Worm (Caenorhabditis elegans) whole organism, early embryonic: ENCODE measurements around the gene str-173.

Experiments
- B0310.2 ChIP-seq: sonication (generic microtip); optimal IDR thresholded peaks from 2 replicates; lab custom pipeline; 2016; ENCODE audit warnings: mild to moderate bottlenecking, missing genetic modification characterization, missing compliant biosample characterization
- F13C5.2 ChIP-seq: sonication (generic microtip); optimal IDR thresholded peaks from 2 replicates; lab custom pipeline; 2017; ENCODE audit warnings: mild to moderate bottlenecking, missing genetic modification characterization, inconsistent platforms, missing compliant biosample characterization
- aly-1 ChIP-seq: sonication (generic microtip); optimal IDR thresholded peaks from 2 replicates; lab custom pipeline; 2016; ENCODE audit warnings: missing genetic modification characterization, missing compliant biosample characterization
- ama-1 ChIP-seq: fragments of 150-350 bp; optimal IDR thresholded peaks from 2 replicates; lab custom pipeline; 2014
- ceh-13 ChIP-seq: fragments of 200-800 bp; sonication (Bioruptor generic); optimal IDR thresholded peaks from 2 replicates; lab custom pipeline; 2018; ENCODE audit warnings: mild to moderate bottlenecking, missing genetic modification characterization, missing compliant biosample characterization
- flt-1 ChIP-seq: fragments of 200-800 bp; sonication (Bioruptor generic); IDR thresholded peaks from 2 replicates; pipeline ENCODE4 v1.3.6; 2022; ENCODE audit warnings: missing genetic modification characterization, missing compliant biosample characterization
- hmbx-1 ChIP-seq: sonication (generic microtip); optimal IDR thresholded peaks from 2 replicates; lab custom pipeline; 2016; ENCODE audit warnings: mild to moderate bottlenecking, missing genetic modification characterization, missing compliant biosample characterization
- hmg-4 ChIP-seq: fragments of 200-800 bp; sonication (Bioruptor generic); optimal IDR thresholded peaks from 2 replicates; lab custom pipeline; 2018; ENCODE audit warnings: mild to moderate bottlenecking, missing genetic modification characterization, missing compliant biosample characterization
- hnd-1 ChIP-seq: sonication (generic microtip); optimal IDR thresholded peaks from 2 replicates; lab custom pipeline; 2016; ENCODE audit warnings: missing genetic modification characterization, missing compliant biosample characterization
- pes-1 ChIP-seq: fragments of 200-800 bp; sonication (Bioruptor generic); IDR thresholded peaks from 2 replicates; pipeline ENCODE4 v1.3.6; 2022; ENCODE audit warnings: missing genetic modification reagents, missing genetic modification characterization, missing compliant biosample characterization
- scrt-1 ChIP-seq: fragments of 200-800 bp; sonication (Bioruptor generic); IDR thresholded peaks from 2 replicates; pipeline ENCODE4 v1.3.6; 2022; ENCODE audit warnings: missing genetic modification characterization, missing compliant biosample characterization
- sea-1 ChIP-seq: fragments of 200-800 bp; sonication (Bioruptor generic); conservative IDR thresholded peaks from 2 replicates; pipeline ENCODE4 v1.3.6; 2022; ENCODE audit warnings: missing genetic modification characterization, missing compliant biosample characterization
- tbx-37 ChIP-seq: fragments of 200-800 bp; sonication (Bioruptor generic); conservative IDR thresholded peaks from 2 replicates; pipeline ENCODE4 v1.3.6; 2022; ENCODE audit warnings: missing genetic modification reagents, missing genetic modification characterization, missing compliant biosample characterization
- tra-4 ChIP-seq: sonication (generic microtip); optimal IDR thresholded peaks from 2 replicates; lab custom pipeline; 2017; ENCODE audit warnings: missing genetic modification characterization, missing compliant biosample characterization

DNA sequence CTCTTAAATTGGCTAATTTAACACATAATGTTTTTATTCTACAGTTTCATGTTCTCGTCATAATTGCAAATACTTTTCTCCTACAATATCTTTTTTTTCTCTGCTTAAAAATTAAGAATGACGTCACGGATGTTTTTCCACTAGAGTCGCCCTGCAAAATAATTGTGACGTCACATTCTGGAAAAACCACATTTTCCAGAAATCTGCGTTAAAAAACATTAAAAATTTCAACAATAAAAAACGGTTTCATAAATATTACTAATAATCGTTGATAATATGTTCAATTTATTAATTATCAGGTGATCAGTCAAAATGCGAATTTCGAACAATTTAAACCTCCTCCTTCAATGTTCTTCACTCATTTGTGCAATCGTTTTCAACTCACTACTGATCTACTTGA lies 22.4 kb downstream of the str-173 start, which contains the start of gene str-166:
- no peak for TF ChIP-seq aly-1 (tag; lab: Kevin White, UChicago)
- no peak for TF ChIP-seq sea-1 (GFP tag; lab: Robert Waterston, UW)
- no peak for TF ChIP-seq ama-1 (lab: Kevin White, UChicago)
- no peak for TF ChIP-seq flt-1 (GFP tag; lab: Robert Waterston, UW)
- TF ChIP-seq hmbx-1 (tag; lab: Kevin White, UChicago) = no peak
- no peak for TF ChIP-seq tra-4 (tag; lab: Kevin White, UChicago)
- TF ChIP-seq F13C5.2 = no peak
- TF ChIP-seq hmg-4 (GFP tag; lab: Kevin White, UChicago) = no peak
- TF ChIP-seq B0310.2 (tag; lab: Kevin White, UChicago) = no peak
- no peak for TF ChIP-seq scrt-1 (GFP tag; lab: Robert Waterston, UW)
- no peak for TF ChIP-seq ceh-13 (GFP tag; lab: Kevin White, UChicago)
- no peak for TF ChIP-seq hnd-1 (tag; lab: Kevin White, UChicago)
- TF ChIP-seq tbx-37 = no peak
- TF ChIP-seq pes-1 (GFP tag; lab: Robert Waterston, UW) = no peak
